Worm (Caenorhabditis elegans) whole organism, L2 larva: Measurements from ENCODE around the gene H34I24.1.
A peak's percentile ranks its signal among the peaks of the same experiment; 100 is the strongest.

Source experiments
- R02D3.7 ChIP-seq: fragments of 150-350 bp; optimal IDR thresholded peaks from 2 replicates; lab custom pipeline; 2014; ENCODE audit warnings: missing biosample characterization, missing genetic modification characterization
- aly-2 ChIP-seq: fragments of 150-350 bp; optimal IDR thresholded peaks from 2 replicates; lab custom pipeline; 2014; ENCODE audit warnings: missing biosample characterization, missing genetic modification characterization
- ceh-16 ChIP-seq: fragments of 150-350 bp; optimal IDR thresholded peaks from 2 replicates; lab custom pipeline; 2014; ENCODE audit warnings: missing biosample characterization, missing genetic modification characterization
- lin-11 ChIP-seq: fragments of 150-350 bp; sonication (generic microtip); optimal IDR thresholded peaks from 2 replicates; lab custom pipeline; 2014; ENCODE audit warnings: missing biosample characterization, missing genetic modification characterization, inconsistent platforms, mixed read lengths
- lin-13 ChIP-seq: fragments of 150-350 bp; optimal IDR thresholded peaks from 2 replicates; lab custom pipeline; 2014; ENCODE audit warnings: missing biosample characterization, missing genetic modification reagents, missing genetic modification characterization
- lsy-2 ChIP-seq, 2 experiments: fragments of 150-350 bp in 1 of 2; sonication (generic microtip) in 1 of 2; optimal IDR thresholded peaks; 2 replicates each; lab custom pipeline; 2014 to 2017; ENCODE audit warnings: missing biosample characterization in 2 of 2, missing genetic modification characterization in 2 of 2
- mab-5 ChIP-seq: fragments of 150-350 bp; optimal IDR thresholded peaks from 2 replicates; lab custom pipeline; 2014; ENCODE audit warnings: missing biosample characterization, missing genetic modification characterization
- nhr-11 ChIP-seq: fragments of 150-350 bp; optimal IDR thresholded peaks from 2 replicates; lab custom pipeline; 2014; ENCODE audit warnings: missing biosample characterization, missing genetic modification characterization
- nhr-237 ChIP-seq: fragments of 150-350 bp; optimal IDR thresholded peaks from 2 replicates; lab custom pipeline; 2014; ENCODE audit warnings: missing biosample characterization, missing genetic modification characterization
- nhr-77 ChIP-seq: fragments of 150-350 bp; optimal IDR thresholded peaks from 2 replicates; lab custom pipeline; 2014; ENCODE audit warnings: missing biosample characterization, missing genetic modification characterization
- sma-3 ChIP-seq: sonication (generic microtip); optimal IDR thresholded peaks from 2 replicates; lab custom pipeline; 2016; ENCODE audit warnings: missing genetic modification reagents, missing genetic modification characterization, missing compliant biosample characterization
- snpc-4 ChIP-seq: fragments of 150-350 bp; optimal IDR thresholded peaks from 2 replicates; lab custom pipeline; 2014; ENCODE audit warnings: missing biosample characterization, missing genetic modification characterization
- ztf-4 ChIP-seq: fragments of 150-350 bp; optimal IDR thresholded peaks from 2 replicates; lab custom pipeline; 2014; ENCODE audit warnings: missing biosample characterization, missing genetic modification characterization

DNA sequence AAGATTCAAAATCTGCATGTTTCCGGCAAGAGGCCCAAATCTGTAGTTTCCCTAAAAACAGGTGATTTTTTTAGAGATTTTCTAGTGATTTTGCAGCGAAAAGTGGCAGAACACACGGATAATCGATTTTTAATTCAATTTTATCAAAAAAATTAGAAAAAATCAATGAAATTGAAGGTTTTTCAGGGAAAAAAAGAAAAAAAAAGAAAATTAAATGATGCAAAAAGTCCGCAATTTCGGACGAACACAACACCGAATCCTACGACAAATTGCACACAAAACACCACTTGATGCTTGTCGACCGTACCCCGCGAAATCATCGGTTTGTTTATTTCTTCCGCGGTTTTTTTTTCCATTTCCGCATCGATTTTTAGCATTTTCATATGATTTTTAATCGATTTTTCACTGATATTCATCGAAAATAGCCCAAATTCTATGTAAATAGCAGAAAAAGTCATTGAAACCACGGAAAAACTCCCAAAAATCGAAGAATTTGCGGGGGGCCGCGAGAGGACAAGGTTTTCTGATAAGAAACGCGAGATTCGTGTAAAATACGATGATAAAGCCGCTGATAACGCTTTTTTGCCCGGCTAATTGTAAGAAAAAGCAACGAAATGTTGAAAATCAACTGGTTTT is 31.8 kb upstream of the H34I24.1 start, which contains the start of gene tufm-1:
- TF ChIP-seq nhr-237 (tag; lab: Kevin White, UChicago) = no peak
- TF ChIP-seq R02D3.7 (tag; lab: Kevin White, UChicago) = no peak
- no peak for TF ChIP-seq aly-2 (tag; lab: Kevin White, UChicago)
- TF ChIP-seq nhr-77 (tag; lab: Kevin White, UChicago) = no peak
- no peak for TF ChIP-seq snpc-4 (tag; lab: Kevin White, UChicago)
- TF ChIP-seq sma-3 = no peak
- no peak for TF ChIP-seq ztf-4 (tag; lab: Kevin White, UChicago)
- TF ChIP-seq mab-5 (tag; lab: Kevin White, UChicago) = no peak
- TF ChIP-seq lin-13 (GFP tag; lab: Kevin White, UChicago) = peak; percentile 69
- TF ChIP-seq lin-11 (tag; lab: Kevin White, UChicago) = no peak
- no peak for TF ChIP-seq ceh-16 (tag; lab: Kevin White, UChicago)
- no peak for TF ChIP-seq nhr-11 (tag; lab: Kevin White, UChicago)
- peak; percentile 85 to 97 for TF ChIP-seq lsy-2 (tag; optimal IDR thresholded peaks at IDR 0.05; lab: Kevin White, UChicago)
